Fruit fly (Drosophila melanogaster) whole organism, embryonic: ENCODE data around the gene timeout.

Experiments used
- Bgb ChIP-seq: fragments of 200-800 bp; sonication (Bioruptor generic); IDR thresholded peaks from 2 replicates; pipeline ENCODE4 v1.3.6; 2022; ENCODE audit warnings: missing biosample characterization, missing genetic modification characterization; ENCODE audit not compliant: partially characterized antibody
- Bteb2 ChIP-seq: fragments of 200-800 bp; sonication (Bioruptor generic); optimal IDR thresholded peaks from 2 replicates; lab custom pipeline; 2016; ENCODE audit warnings: missing biosample characterization, missing genetic modification characterization
- CG10462 ChIP-seq: fragments of 200-800 bp; sonication (Bioruptor generic); optimal IDR thresholded peaks from 2 replicates; lab custom pipeline; 2016; ENCODE audit warnings: missing biosample characterization, missing genetic modification characterization
- CG11247 ChIP-seq: fragments of 200-800 bp; sonication (Bioruptor generic); IDR thresholded peaks from 2 replicates; pipeline ENCODE4 v1.3.6; 2022; ENCODE audit warnings: missing biosample characterization, missing genetic modification characterization
- CG11560 ChIP-seq: fragments of 200-800 bp; sonication (Bioruptor generic); IDR thresholded peaks from 3 replicates; pipeline ENCODE4 v1.3.6; 2022; ENCODE audit warnings: missing biosample characterization, missing genetic modification characterization
- CG11696 ChIP-seq: fragments of 200-800 bp; sonication (Bioruptor generic); IDR thresholded peaks from 2 replicates; pipeline ENCODE4 v1.3.6; 2022; ENCODE audit warnings: missing biosample characterization, missing genetic modification characterization
- CG11723 ChIP-seq: fragments of 200-800 bp; sonication (Bioruptor generic); optimal IDR thresholded peaks from 2 replicates; lab custom pipeline; 2017; ENCODE audit warnings: missing biosample characterization, mild to moderate bottlenecking, missing genetic modification characterization
- CG15269 ChIP-seq: fragments of 200-800 bp; sonication (Bioruptor generic); optimal IDR thresholded peaks from 2 replicates; lab custom pipeline; 2018; ENCODE audit warnings: missing biosample characterization, mild to moderate bottlenecking, missing genetic modification characterization, moderate library complexity
- CG17328 ChIP-seq: fragments of 200-800 bp; sonication (Bioruptor generic); IDR thresholded peaks from 2 replicates; pipeline ENCODE4 v1.3.6; 2022; ENCODE audit warnings: missing biosample characterization, missing genetic modification characterization
- CG1832 ChIP-seq: fragments of 200-800 bp; sonication (Bioruptor generic); optimal IDR thresholded peaks from 2 replicates; lab custom pipeline; 2017; ENCODE audit warnings: missing biosample characterization, mild to moderate bottlenecking, missing genetic modification characterization, inconsistent platforms
- CG2678 ChIP-seq: fragments of 200-800 bp; sonication (Bioruptor generic); optimal IDR thresholded peaks from 3 replicates; lab custom pipeline; 2019; ENCODE audit warnings: missing biosample characterization, mild to moderate bottlenecking, missing genetic modification characterization, moderate library complexity
- CG3065 ChIP-seq: fragments of 200-800 bp; sonication (Bioruptor generic); optimal IDR thresholded peaks from 2 replicates; lab custom pipeline; 2016; ENCODE audit warnings: missing biosample characterization, missing genetic modification characterization
- CG34376 ChIP-seq: fragments of 200-800 bp; sonication (Bioruptor generic); optimal IDR thresholded peaks from 2 replicates; lab custom pipeline; 2018; ENCODE audit warnings: missing biosample characterization, mild to moderate bottlenecking, missing genetic modification characterization
- CG5180 ChIP-seq: fragments of 200-800 bp; sonication (Bioruptor generic); optimal IDR thresholded peaks from 3 replicates; lab custom pipeline; 2017; ENCODE audit warnings: missing biosample characterization, missing genetic modification characterization, mild to moderate bottlenecking, moderate library complexity, missing genetic modification reagents
- CG6683 ChIP-seq: fragments of 200-800 bp; sonication (Bioruptor generic); optimal IDR thresholded peaks from 2 replicates; lab custom pipeline; 2017; ENCODE audit warnings: missing biosample characterization, mild to moderate bottlenecking, missing genetic modification characterization, missing genetic modification reagents
- CG6689 ChIP-seq: fragments of 200-800 bp; sonication (Bioruptor generic); IDR thresholded peaks from 2 replicates; pipeline ENCODE4 v1.3.6; 2022; ENCODE audit warnings: missing biosample characterization, missing genetic modification characterization
- CG7839 ChIP-seq: fragments of 200-800 bp; sonication (Bioruptor generic); optimal IDR thresholded peaks from 3 replicates; lab custom pipeline; 2018; ENCODE audit warnings: missing biosample characterization, mild to moderate bottlenecking, missing genetic modification characterization, moderate library complexity
- CG8290 ChIP-seq, 3 experiments: fragments of 200-800 bp; sonication (Bioruptor generic); optimal IDR thresholded peaks; 2 replicates each; lab custom pipeline; 2016 to 2019; ENCODE audit warnings: missing biosample characterization in 3 of 3, missing genetic modification characterization in 3 of 3, mild to moderate bottlenecking in 2 of 3, moderate library complexity in 1 of 3
- CG8359 ChIP-seq: fragments of 200-800 bp; sonication (Bioruptor generic); optimal IDR thresholded peaks from 2 replicates; lab custom pipeline; 2017; ENCODE audit warnings: missing biosample characterization, mild to moderate bottlenecking, missing genetic modification characterization, borderline replicate concordance
- CG9437 ChIP-seq: fragments of 200-800 bp; sonication (Bioruptor generic); optimal IDR thresholded peaks from 2 replicates; lab custom pipeline; 2018; ENCODE audit warnings: missing biosample characterization, mild to moderate bottlenecking, missing genetic modification characterization
- CG9609 ChIP-seq: fragments of 200-800 bp; sonication (Bioruptor generic); optimal IDR thresholded peaks from 3 replicates; lab custom pipeline; 2016; ENCODE audit warnings: missing biosample characterization, missing genetic modification characterization
- CG9817 ChIP-seq: fragments of 200-800 bp; sonication (Bioruptor generic); optimal IDR thresholded peaks from 2 replicates; lab custom pipeline; 2018; ENCODE audit warnings: missing biosample characterization, mild to moderate bottlenecking, missing genetic modification characterization, moderate library complexity
- CkIIα-i1 ChIP-seq: fragments of 200-800 bp; sonication (Bioruptor generic); IDR thresholded peaks from 2 replicates; pipeline ENCODE4 v1.3.6; 2022; ENCODE audit warnings: missing biosample characterization, missing genetic modification characterization
- Dip2 ChIP-seq: fragments of 200-800 bp; sonication (Bioruptor generic); IDR thresholded peaks from 2 replicates; pipeline ENCODE4 v1.3.6; 2022; ENCODE audit warnings: missing biosample characterization, missing genetic modification characterization
- Dp ChIP-seq: fragments of 200-800 bp; sonication (Bioruptor generic); optimal IDR thresholded peaks from 2 replicates; lab custom pipeline; 2018; ENCODE audit warnings: missing biosample characterization, mild to moderate bottlenecking, missing genetic modification characterization, moderate library complexity
- Dref ChIP-seq: fragments of 200-800 bp; sonication (Bioruptor generic); IDR thresholded peaks from 2 replicates; pipeline ENCODE4 v1.3.6; 2022; ENCODE audit warnings: missing biosample characterization, missing genetic modification characterization
- ERR ChIP-seq: fragments of 200-800 bp; sonication (Bioruptor generic); optimal IDR thresholded peaks from 2 replicates; lab custom pipeline; 2016; ENCODE audit warnings: missing biosample characterization, missing genetic modification characterization
- Ets65A ChIP-seq: fragments of 200-800 bp; sonication (Bioruptor generic); peaks from one replicate; lab custom pipeline; 2016; ENCODE audit warnings: missing biosample characterization, missing genetic modification characterization
- Max ChIP-seq: fragments of 200-800 bp; sonication (Bioruptor generic); optimal IDR thresholded peaks from 2 replicates; lab custom pipeline; 2016; ENCODE audit warnings: missing biosample characterization, mild to moderate bottlenecking, missing genetic modification characterization
- ci ChIP-seq: fragments of 200-800 bp; sonication (Bioruptor generic); IDR thresholded peaks from 3 replicates; pipeline ENCODE4 v1.3.6; 2022; ENCODE audit warnings: missing biosample characterization, missing genetic modification characterization
- dan ChIP-seq: fragments of 200-800 bp; sonication (Bioruptor generic); IDR thresholded peaks from 2 replicates; pipeline ENCODE4 v1.3.6; 2022; ENCODE audit warnings: missing biosample characterization, missing genetic modification characterization
- dmrt99B ChIP-seq: fragments of 200-800 bp; sonication (Bioruptor generic); optimal IDR thresholded peaks from 2 replicates; lab custom pipeline; 2018; ENCODE audit warnings: missing biosample characterization, mild to moderate bottlenecking, missing genetic modification characterization, moderate library complexity
- eyg ChIP-seq: fragments of 200-800 bp; sonication (Bioruptor generic); optimal IDR thresholded peaks from 3 replicates; lab custom pipeline; 2016; ENCODE audit warnings: missing biosample characterization, missing genetic modification characterization
- grau ChIP-seq: fragments of 200-800 bp; optimal IDR thresholded peaks from 3 replicates; lab custom pipeline; 2019; ENCODE audit warnings: missing biosample characterization, mild to moderate bottlenecking, missing genetic modification characterization, moderate library complexity
- grn ChIP-seq: fragments of 200-800 bp; sonication (Bioruptor generic); optimal IDR thresholded peaks from 3 replicates; lab custom pipeline; 2017; ENCODE audit warnings: missing biosample characterization, missing genetic modification characterization
- gsb ChIP-seq: fragments of 200-800 bp; sonication (Bioruptor generic); IDR thresholded peaks from 2 replicates; pipeline ENCODE4 v1.3.6; 2022; ENCODE audit warnings: missing biosample characterization, missing genetic modification characterization
- her ChIP-seq: fragments of 200-800 bp; sonication (Bioruptor generic); optimal IDR thresholded peaks from 2 replicates; lab custom pipeline; 2016; ENCODE audit warnings: missing biosample characterization, missing genetic modification characterization
- kah ChIP-seq: fragments of 200-800 bp; sonication (Bioruptor generic); optimal IDR thresholded peaks from 2 replicates; lab custom pipeline; 2018; ENCODE audit warnings: missing biosample characterization, mild to moderate bottlenecking, missing genetic modification characterization
- luna ChIP-seq: fragments of 200-800 bp; sonication (Bioruptor generic); optimal IDR thresholded peaks from 2 replicates; lab custom pipeline; 2016; ENCODE audit warnings: missing biosample characterization, missing genetic modification characterization
- mirr ChIP-seq: fragments of 200-800 bp; sonication (Bioruptor generic); optimal IDR thresholded peaks from 3 replicates; lab custom pipeline; 2018; ENCODE audit warnings: missing biosample characterization, mild to moderate bottlenecking, missing genetic modification characterization
- phol ChIP-seq: fragments of 200-800 bp; sonication (Bioruptor generic); optimal IDR thresholded peaks from 3 replicates; lab custom pipeline; 2018; ENCODE audit warnings: missing biosample characterization, mild to moderate bottlenecking, missing genetic modification characterization, moderate library complexity
- shn ChIP-seq: fragments of 200-800 bp; sonication (Bioruptor generic); optimal IDR thresholded peaks from 3 replicates; lab custom pipeline; 2016; ENCODE audit warnings: missing biosample characterization, missing genetic modification characterization
- stc ChIP-seq: fragments of 200-800 bp; sonication (Bioruptor generic); IDR thresholded peaks from 2 replicates; pipeline ENCODE4 v1.3.6; 2022; ENCODE audit warnings: missing biosample characterization, missing genetic modification characterization
- wdn ChIP-seq: fragments of 200-800 bp; sonication (Bioruptor generic); IDR thresholded peaks from 2 replicates; pipeline ENCODE4 v1.3.6; 2022; ENCODE audit warnings: missing biosample characterization, missing genetic modification characterization
- zfh2 ChIP-seq: fragments of 200-800 bp; sonication (Bioruptor generic); optimal IDR thresholded peaks from 2 replicates; lab custom pipeline; 2016; ENCODE audit warnings: missing biosample characterization, missing genetic modification characterization

timeout gene

DNA sequence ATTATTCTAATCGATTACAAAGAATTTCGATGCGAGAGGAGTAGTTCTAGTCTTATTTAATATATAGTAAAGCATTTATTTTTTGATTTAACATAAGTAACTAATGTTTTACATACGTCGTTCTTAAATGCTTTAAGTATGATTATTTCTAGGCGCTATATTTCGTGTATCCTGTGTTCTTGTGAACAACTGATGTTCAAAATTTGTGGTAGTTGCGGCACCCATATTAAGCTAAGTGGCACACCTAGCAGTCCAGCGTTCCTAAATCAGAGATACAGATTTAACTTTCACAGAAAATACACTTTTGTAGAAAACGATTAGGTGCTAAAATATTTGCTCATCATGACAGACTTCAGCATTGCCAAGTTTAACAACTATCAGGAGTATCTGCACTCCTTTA lies 92.6 kb downstream of the timeout start, which contains the start of gene CG8138 (continued):
- TF ChIP-seq CG7839 (no peak), shn (GFP tag; lab: Kevin White, UChicago) (no peak), Dp (GFP tag; lab: Kevin White, UChicago) (no peak), Bteb2 (GFP tag; lab: Kevin White, UChicago) (no peak), CG11696 (no peak)
- TF ChIP-seq, all 482 proteins: peak for 0

DNA sequence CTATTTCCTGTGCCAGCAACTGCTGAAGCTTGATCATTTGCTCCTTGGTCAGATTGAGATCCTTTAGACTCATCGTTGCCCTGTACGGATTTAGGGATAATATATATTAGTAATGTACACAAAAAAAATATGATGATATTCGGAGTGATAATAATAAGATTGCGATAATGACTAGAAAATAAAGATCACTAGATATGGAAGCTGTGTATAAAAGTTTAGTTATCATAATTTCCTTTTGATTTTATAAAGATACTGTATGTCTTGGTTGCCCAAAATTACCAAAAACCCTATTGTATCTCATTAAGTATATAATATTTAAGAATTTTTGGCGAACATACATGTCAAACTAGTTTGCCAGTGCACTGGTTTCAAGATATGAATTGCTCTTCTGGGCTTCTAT lies 97.9 kb downstream of the timeout start, which contains the start of gene CG8508:
CG8508 (minus strand) TSS at position 101 of the 400 bp plus-strand sequence.
- TF ChIP-seq CG8359 (no peak), Ets65A (GFP tag; lab: Kevin White, UChicago) (peak; percentile 25)

DNA sequence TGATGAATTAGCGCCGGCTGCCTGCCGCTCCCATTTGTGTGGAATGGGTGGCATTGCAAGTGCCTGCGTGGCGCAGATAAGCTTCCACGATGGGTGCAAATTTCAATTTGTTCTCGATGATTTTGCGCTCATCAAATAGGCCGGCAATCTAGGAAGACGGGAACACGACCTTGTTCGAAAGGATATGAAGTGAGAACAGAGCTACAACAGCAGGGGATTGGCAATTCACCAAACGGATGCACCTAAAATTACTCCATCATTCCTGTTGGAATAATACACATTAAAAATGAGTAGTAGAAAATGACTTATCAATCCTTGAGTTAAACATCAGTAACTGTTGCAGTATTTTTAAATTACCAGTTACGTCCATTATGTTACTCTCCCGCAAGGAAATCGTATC lies 99.8 kb downstream of the timeout start, which contains the start of gene CG14380:
CG14380 (plus strand) TSS at position 301 of the 400 bp plus-strand sequence.
- TF ChIP-seq gsb (GFP tag; lab: Robert Waterston, UW) (no peak), CG15269 (tag; lab: Kevin White, UChicago) (no peak)

DNA sequence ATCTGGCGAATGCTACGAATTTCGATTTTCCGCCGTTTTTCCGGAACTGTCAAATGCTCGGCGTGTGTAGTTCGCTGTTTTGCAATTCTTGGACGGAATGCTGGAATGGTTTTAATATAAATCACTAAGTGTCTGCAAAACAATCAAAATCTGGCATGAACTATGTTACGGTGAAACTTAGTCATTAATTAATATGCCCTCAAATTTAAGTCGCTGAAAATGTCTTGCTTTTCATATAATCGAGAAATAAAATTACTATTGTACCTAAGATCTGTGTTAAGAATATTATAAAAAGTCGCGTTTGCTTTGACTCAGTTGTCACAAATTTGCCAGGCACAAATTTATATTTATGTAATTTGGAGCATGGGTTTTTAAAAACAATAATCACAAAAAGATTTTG lies 102.8 kb downstream of the timeout start, which contains the start of gene CG8141:
CG8141 (plus strand) TSS at position 301 of the 400 bp plus-strand sequence.
- TF ChIP-seq ci (GFP tag; lab: Robert Waterston, UW): no peak
- TF ChIP-seq dan (GFP tag; lab: Robert Waterston, UW): no peak
- no peak for TF ChIP-seq CG10462 (GFP tag; lab: Kevin White, UChicago)
- TF ChIP-seq CG1832 (GFP tag; lab: Kevin White, UChicago): no peak
- no peak for TF ChIP-seq her (GFP tag; lab: Kevin White, UChicago)
- TF ChIP-seq CG3065 (GFP tag; lab: Kevin White, UChicago): no peak
- no peak for TF ChIP-seq kah (GFP tag; lab: Kevin White, UChicago)
- no peak for TF ChIP-seq CG11560
- no peak for TF ChIP-seq CG9437 (GFP tag; lab: Kevin White, UChicago)
- TF ChIP-seq eyg (GFP tag; lab: Kevin White, UChicago): no peak
- TF ChIP-seq wdn (GFP tag; lab: Robert Waterston, UW): no peak
- no peak for TF ChIP-seq CG6689 (GFP tag; lab: Robert Waterston, UW)
- TF ChIP-seq mirr (GFP tag; lab: Kevin White, UChicago): no peak
- TF ChIP-seq grn (GFP tag; lab: Kevin White, UChicago): no peak
- TF ChIP-seq phol: no peak
- no peak for TF ChIP-seq zfh2 (GFP tag; lab: Kevin White, UChicago)
- TF ChIP-seq Dip2 (GFP tag; lab: Robert Waterston, UW): no peak
- TF ChIP-seq CG6683 (GFP tag; lab: Kevin White, UChicago): no peak
- TF ChIP-seq CG9609: no peak
- TF ChIP-seq, all 482 proteins: peak for 0

DNA sequence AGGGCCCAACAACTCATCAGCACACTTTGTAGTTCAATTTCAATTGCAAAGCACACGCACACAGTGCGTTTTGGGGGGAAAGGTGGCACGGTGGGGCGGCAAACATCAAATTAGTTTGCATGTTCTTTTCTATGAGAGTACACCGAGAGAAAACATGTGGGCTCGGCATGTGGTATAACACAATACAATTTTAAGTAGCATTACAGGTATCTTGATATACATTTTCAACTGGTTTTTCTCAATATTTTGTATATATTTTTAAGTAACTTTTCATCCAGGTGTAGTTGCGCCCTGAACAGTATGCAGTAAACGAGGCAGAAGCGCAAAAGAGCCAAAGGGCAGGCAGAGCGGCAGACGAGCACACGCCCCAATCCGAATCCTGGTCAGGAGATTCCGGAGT lies 112.0 kb downstream of the timeout start:
- no peak for TF ChIP-seq CG9817 (tag; lab: Kevin White, UChicago)
- TF ChIP-seq ERR (GFP tag; lab: Kevin White, UChicago): no peak
- peak; percentile 1 for TF ChIP-seq dmrt99B (tag; lab: Kevin White, UChicago)
- TF ChIP-seq eyg (GFP tag; lab: Kevin White, UChicago): no peak
- peak; percentile 38 for TF ChIP-seq CG2678 (tag; lab: Kevin White, UChicago)
- no peak for TF ChIP-seq Dref
- TF ChIP-seq CG8290 (GFP tag; optimal IDR thresholded peaks at IDR 0.05; lab: Kevin White, UChicago): no peak
- no peak for TF ChIP-seq CG8290 (tag; optimal IDR thresholded peaks at IDR 0.05; lab: Kevin White, UChicago)
- TF ChIP-seq Max (GFP tag; lab: Kevin White, UChicago): no peak
- no peak for TF ChIP-seq CG11723
- no peak for TF ChIP-seq CG11247 (GFP tag; lab: Robert Waterston, UW)
- TF ChIP-seq stc (GFP tag; lab: Robert Waterston, UW): no peak
- no peak for TF ChIP-seq CG17328
- no peak for TF ChIP-seq CG34376 (GFP tag; lab: Kevin White, UChicago)
- TF ChIP-seq luna (GFP tag; lab: Kevin White, UChicago): no peak
- TF ChIP-seq grau: no peak
- no peak for TF ChIP-seq CG5180 (GFP tag; lab: Kevin White, UChicago)
- no peak for TF ChIP-seq CkIIα-i1 (GFP tag; lab: Robert Waterston, UW)
- TF ChIP-seq Bgb (GFP tag; lab: Robert Waterston, UW): no peak
